Fruit fly (Drosophila melanogaster): ENCODE data around the gene CG7227.

- no peak for TF ChIP-seq Snoo (tag; optimal IDR thresholded peaks at IDR 0.05)
- TF ChIP-seq EcR (GFP tag; optimal IDR thresholded peaks at IDR 0.05): no peak
- TF ChIP-seq CG14655 (GFP tag; optimal IDR thresholded peaks at IDR 0.05): peak; percentile 73
- no peak for TF ChIP-seq CG10348 (GFP tag; IDR thresholded peaks at IDR 0.05)
- TF ChIP-seq fd96Ca (GFP tag; IDR thresholded peaks at IDR 0.05): no peak
- TF ChIP-seq CG9948 (tag; optimal IDR thresholded peaks at IDR 0.05): peak; percentile 43
- TF ChIP-seq CG15710 (tag; optimal IDR thresholded peaks at IDR 0.05): no peak
Measured at dm6 chr2L:7949016-7949415, 48.9 kb downstream of the CG7227 start.

Data from whole organism, pupa.